Fruit fly (Drosophila melanogaster): ENCODE data around the gene jvl.

jvl gene

dm6 chr3R:14742928-14743327 lies 1.5 kb downstream of the jvl start (continued):
- TF ChIP-seq Eip74EF (GFP tag; optimal IDR thresholded peaks at IDR 0.05) (peak in 1 of 2 experiments; percentile 29), peb (GFP tag; IDR thresholded peaks at IDR 0.05) (0 out of 2 replicates have a peak, but pooled peaks have one; percentile 22), CG33213 (GFP tag; optimal IDR thresholded peaks at IDR 0.05) (no peak), Ets97D (GFP tag; optimal IDR thresholded peaks at IDR 0.05) (peak; percentile 25), unc-4 (GFP tag; IDR thresholded peaks at IDR 0.05; ENCODE audit: partially characterized antibody) (no peak), Adf1 (GFP tag; IDR thresholded peaks at IDR 0.05) (no peak), D19A (tag; optimal IDR thresholded peaks at IDR 0.05) (peak; percentile 37), Hmr (GFP tag; optimal IDR thresholded peaks at IDR 0.05) (peak; percentile 10), CG11695 (GFP tag; IDR thresholded peaks at IDR 0.05) (0 out of 3 replicates have a peak, but pooled peaks have one; percentile 34), CG32772 (GFP tag; IDR thresholded peaks at IDR 0.05) (peak; percentile 67), Blimp-1 (GFP tag; optimal IDR thresholded peaks at IDR 0.05) (peak; percentile 68), trem (tag; optimal IDR thresholded peaks at IDR 0.05) (peak; percentile 10), B-H2 (GFP tag; optimal IDR thresholded peaks at IDR 0.05) (no peak), ara (GFP tag; IDR thresholded peaks at IDR 0.05) (peak; percentile 79), zf30C (GFP tag; optimal IDR thresholded peaks at IDR 0.05) (no peak), lbe (GFP tag; optimal IDR thresholded peaks at IDR 0.05) (no peak), Max (GFP tag; optimal IDR thresholded peaks at IDR 0.05) (no peak), CG7839 (tag; optimal IDR thresholded peaks at IDR 0.05) (peak; percentile 64), CG15269 (tag; optimal IDR thresholded peaks at IDR 0.05) (peak; percentile 40), pb (GFP tag; optimal IDR thresholded peaks at IDR 0.05) (no peak), CG11560 (tag; IDR thresholded peaks at IDR 0.05) (no peak), CG34376 (GFP tag; optimal IDR thresholded peaks at IDR 0.05) (no peak), CG11093 (GFP tag; IDR thresholded peaks at IDR 0.05) (0 out of 3 replicates have a peak, but pooled peaks have one; percentile 54), CG7372 (GFP tag; IDR thresholded peaks at IDR 0.05) (peak; percentile 44; the same call in 1 of the 2 replicates), Hr39 (optimal IDR thresholded peaks at IDR 0.05) (no peak), Stat92E (GFP tag; optimal IDR thresholded peaks at IDR 0.05) (no peak), bcd (GFP tag; optimal IDR thresholded peaks at IDR 0.05) (peak; percentile 9), Ets65A (GFP tag) (peak; percentile 92), bab2 (GFP tag; optimal IDR thresholded peaks at IDR 0.05) (peak; percentile 20), gt (GFP tag; IDR thresholded peaks at IDR 0.05) (peak; percentile 7; the same call in 1 of the 2 replicates), eve (GFP tag; optimal IDR thresholded peaks at IDR 0.05) (peak in 1 of 2 experiments; percentile 87), CG12219 (GFP tag; optimal IDR thresholded peaks at IDR 0.05) (peak; percentile 34), CG2875 (GFP tag; optimal IDR thresholded peaks at IDR 0.05) (peak; percentile 46), nmo (GFP tag; optimal IDR thresholded peaks at IDR 0.05) (peak; percentile 67), Dad (GFP tag; optimal IDR thresholded peaks at IDR 0.05) (peak; percentile 9), CG8089 (GFP tag; optimal IDR thresholded peaks at IDR 0.05) (no peak), wek (GFP tag; optimal IDR thresholded peaks at IDR 0.05) (no peak), CG11504 (tag; optimal IDR thresholded peaks at IDR 0.05) (peak; percentile 64), CG8281 (tag; optimal IDR thresholded peaks at IDR 0.05) (no peak), CG12942 (GFP tag; optimal IDR thresholded peaks at IDR 0.05) (no peak), oc (tag; optimal IDR thresholded peaks at IDR 0.05) (peak; percentile 50), ci (GFP tag; IDR thresholded peaks at IDR 0.05) (peak; percentile 86), org-1 (GFP tag; optimal IDR thresholded peaks at IDR 0.05) (peak; percentile 13), gem (tag; optimal IDR thresholded peaks at IDR 0.05) (peak; percentile 75), maf-S (GFP tag; optimal IDR thresholded peaks at IDR 0.05) (no peak), al (GFP tag; IDR thresholded peaks at IDR 0.05) (no peak), unpg (GFP tag; optimal IDR thresholded peaks at IDR 0.05) (peak; percentile 66), Abd-B (GFP tag; optimal IDR thresholded peaks at IDR 0.05) (peak; percentile 42), CG12391 (tag; optimal IDR thresholded peaks at IDR 0.05) (peak; percentile 48), CG17361 (GFP tag; IDR thresholded peaks at IDR 0.05) (peak; percentile 66; the same call in 2 of the 3 replicates)

Measured in whole organism, embryonic.